Worm (Caenorhabditis elegans) whole organism, mixed stage, embryonic: ENCODE data around the gene F26F12.5.

Experiments used
- nhr-76 ChIP-seq: sonication (generic microtip); optimal IDR thresholded peaks from 2 replicates; lab custom pipeline; 2017; ENCODE audit warnings: missing biosample characterization, missing genetic modification characterization
- pha-4 ChIP-seq: fragments of 150-350 bp; optimal IDR thresholded peaks from 2 replicates; lab custom pipeline; 2018; ENCODE audit warnings: missing biosample characterization, missing genetic modification reagents, missing genetic modification characterization
- unc-39 ChIP-seq: fragments of 150-350 bp; optimal IDR thresholded peaks from 2 replicates; lab custom pipeline; 2014; ENCODE audit warnings: missing biosample characterization, missing genetic modification characterization

ce11 chrV:5838576-5839366, 26.2 kb downstream of the F26F12.5 start, which contains the start of gene F26F12.2:
- TF ChIP-seq nhr-76 (tag; lab: Kevin White, UChicago): no peak
- TF ChIP-seq unc-39 (tag; lab: Kevin White, UChicago): no peak
- TF ChIP-seq pha-4 (tag; lab: Kevin White, UChicago): no peak
